Worm (Caenorhabditis elegans) whole organism, L2 larva: ENCODE data around the gene F13H10.9.

Source experiments
- C34F6.9 ChIP-seq: fragments of 150-350 bp; optimal IDR thresholded peaks from 2 replicates; lab custom pipeline; 2014; ENCODE audit warnings: missing biosample characterization, missing genetic modification characterization
- F13H6.1 ChIP-seq: sonication (generic microtip); optimal IDR thresholded peaks from 2 replicates; lab custom pipeline; 2016; ENCODE audit warnings: missing genetic modification characterization, missing compliant biosample characterization
- R02D3.7 ChIP-seq: fragments of 150-350 bp; optimal IDR thresholded peaks from 2 replicates; lab custom pipeline; 2014; ENCODE audit warnings: missing biosample characterization, missing genetic modification characterization
- Y55F3AM.14 ChIP-seq: fragments of 200-800 bp; sonication (Bioruptor generic); optimal IDR thresholded peaks from 2 replicates; lab custom pipeline; 2018; ENCODE audit warnings: mild to moderate bottlenecking, missing genetic modification characterization, missing compliant biosample characterization
- ZK546.5 ChIP-seq: sonication (generic microtip); optimal IDR thresholded peaks from 2 replicates; lab custom pipeline; 2017; ENCODE audit warnings: missing biosample characterization, missing genetic modification characterization
- alr-1 ChIP-seq: fragments of 150-350 bp; optimal IDR thresholded peaks from 2 replicates; lab custom pipeline; 2014; ENCODE audit warnings: missing biosample characterization, missing genetic modification characterization
- aly-2 ChIP-seq: fragments of 150-350 bp; optimal IDR thresholded peaks from 2 replicates; lab custom pipeline; 2014; ENCODE audit warnings: missing biosample characterization, missing genetic modification characterization
- ama-1 ChIP-seq: fragments of 150-350 bp; optimal IDR thresholded peaks from 2 replicates; lab custom pipeline; 2018; ENCODE audit warnings: inconsistent platforms
- blmp-1 ChIP-seq: sonication (generic microtip); optimal IDR thresholded peaks from 2 replicates; lab custom pipeline; 2017; ENCODE audit warnings: missing genetic modification characterization, mild to moderate bottlenecking, missing compliant biosample characterization, antibody characterized with exemption, moderate library complexity; ENCODE audit not compliant: insufficient read depth
- ceh-16 ChIP-seq: fragments of 150-350 bp; optimal IDR thresholded peaks from 2 replicates; lab custom pipeline; 2014; ENCODE audit warnings: missing biosample characterization, missing genetic modification characterization
- ceh-82 ChIP-seq: fragments of 150-350 bp; optimal IDR thresholded peaks from 2 replicates; lab custom pipeline; 2014; ENCODE audit warnings: missing biosample characterization, missing genetic modification characterization
- crh-2 ChIP-seq: sonication (generic microtip); optimal IDR thresholded peaks from 2 replicates; lab custom pipeline; 2017; ENCODE audit warnings: missing biosample characterization, missing genetic modification characterization
- dmd-4 ChIP-seq: sonication (generic microtip); optimal IDR thresholded peaks from 2 replicates; lab custom pipeline; 2017; ENCODE audit warnings: missing biosample characterization, missing genetic modification characterization
- egl-27 ChIP-seq: sonication (generic microtip); optimal IDR thresholded peaks from 3 replicates; lab custom pipeline; 2017; ENCODE audit warnings: missing biosample characterization, missing genetic modification reagents, missing genetic modification characterization
- elt-1 ChIP-seq: fragments of 150-350 bp; optimal IDR thresholded peaks from 2 replicates; lab custom pipeline; 2014; ENCODE audit warnings: missing biosample characterization, missing genetic modification characterization
- elt-3 ChIP-seq: sonication (generic microtip); optimal IDR thresholded peaks from 2 replicates; lab custom pipeline; 2017; ENCODE audit warnings: missing biosample characterization, missing genetic modification characterization
- fos-1 ChIP-seq: fragments of 150-350 bp; optimal IDR thresholded peaks from 2 replicates; lab custom pipeline; 2014; ENCODE audit warnings: missing biosample characterization, missing genetic modification characterization
- gmeb-1 ChIP-seq: fragments of 150-350 bp; optimal IDR thresholded peaks from 2 replicates; lab custom pipeline; 2014; ENCODE audit warnings: missing biosample characterization, missing genetic modification characterization
- lin-11 ChIP-seq: fragments of 150-350 bp; sonication (generic microtip); optimal IDR thresholded peaks from 2 replicates; lab custom pipeline; 2014; ENCODE audit warnings: missing biosample characterization, missing genetic modification characterization, inconsistent platforms, mixed read lengths
- lin-13 ChIP-seq: fragments of 150-350 bp; optimal IDR thresholded peaks from 2 replicates; lab custom pipeline; 2014; ENCODE audit warnings: missing biosample characterization, missing genetic modification reagents, missing genetic modification characterization
- lin-39 ChIP-seq: fragments of 150-350 bp; optimal IDR thresholded peaks from 2 replicates; lab custom pipeline; 2014; ENCODE audit warnings: missing biosample characterization, missing genetic modification reagents, missing genetic modification characterization
- lsy-2 ChIP-seq, 2 experiments: fragments of 150-350 bp in 1 of 2; sonication (generic microtip) in 1 of 2; optimal IDR thresholded peaks; 2 replicates each; lab custom pipeline; 2014 to 2017; ENCODE audit warnings: missing biosample characterization in 2 of 2, missing genetic modification characterization in 2 of 2
- mab-5 ChIP-seq: fragments of 150-350 bp; optimal IDR thresholded peaks from 2 replicates; lab custom pipeline; 2014; ENCODE audit warnings: missing biosample characterization, missing genetic modification characterization
- mbf-1 ChIP-seq: sonication (generic microtip); optimal IDR thresholded peaks from 2 replicates; lab custom pipeline; 2017; ENCODE audit warnings: missing biosample characterization, missing genetic modification characterization
- mdl-1 ChIP-seq, 2 experiments: fragments of 150-350 bp in 1 of 2; sonication (generic microtip) in 1 of 2; optimal IDR thresholded peaks; 2 replicates each; lab custom pipeline; 2017; ENCODE audit warnings: missing biosample characterization in 2 of 2, missing genetic modification characterization in 2 of 2
- nhr-10 ChIP-seq: sonication (generic microtip); optimal IDR thresholded peaks from 2 replicates; lab custom pipeline; 2017; ENCODE audit warnings: missing biosample characterization, missing genetic modification characterization
- nhr-11 ChIP-seq: fragments of 150-350 bp; optimal IDR thresholded peaks from 2 replicates; lab custom pipeline; 2014; ENCODE audit warnings: missing biosample characterization, missing genetic modification characterization
- nhr-12 ChIP-seq: fragments of 150-350 bp; optimal IDR thresholded peaks from 2 replicates; lab custom pipeline; 2014; ENCODE audit warnings: missing biosample characterization, missing genetic modification characterization
- nhr-129 ChIP-seq: fragments of 150-350 bp; optimal IDR thresholded peaks from 2 replicates; lab custom pipeline; 2014; ENCODE audit warnings: missing biosample characterization, missing genetic modification characterization
- nhr-21 ChIP-seq: fragments of 150-350 bp; optimal IDR thresholded peaks from 2 replicates; lab custom pipeline; 2014; ENCODE audit warnings: missing biosample characterization, missing genetic modification characterization
- nhr-23 ChIP-seq: fragments of 150-350 bp; optimal IDR thresholded peaks from 2 replicates; lab custom pipeline; 2014; ENCODE audit warnings: missing biosample characterization, missing genetic modification reagents, missing genetic modification characterization
- nhr-237 ChIP-seq: fragments of 150-350 bp; optimal IDR thresholded peaks from 2 replicates; lab custom pipeline; 2014; ENCODE audit warnings: missing biosample characterization, missing genetic modification characterization
- nhr-25 ChIP-seq: fragments of 150-350 bp; sonication (generic microtip); optimal IDR thresholded peaks from 3 replicates; lab custom pipeline; 2014; ENCODE audit warnings: missing biosample characterization, missing genetic modification characterization
- nhr-6 ChIP-seq: fragments of 150-350 bp; optimal IDR thresholded peaks from 2 replicates; lab custom pipeline; 2014; ENCODE audit warnings: missing biosample characterization, missing genetic modification characterization
- nhr-77 ChIP-seq: fragments of 150-350 bp; optimal IDR thresholded peaks from 2 replicates; lab custom pipeline; 2014; ENCODE audit warnings: missing biosample characterization, missing genetic modification characterization
- peb-1 ChIP-seq: fragments of 150-350 bp; optimal IDR thresholded peaks from 2 replicates; lab custom pipeline; 2014; ENCODE audit warnings: missing biosample characterization, missing genetic modification characterization
- sem-4 ChIP-seq: fragments of 150-350 bp; optimal IDR thresholded peaks from 2 replicates; lab custom pipeline; 2014; ENCODE audit warnings: missing biosample characterization, missing genetic modification reagents, missing genetic modification characterization
- skn-1 ChIP-seq: sonication (generic microtip); optimal IDR thresholded peaks from 2 replicates; lab custom pipeline; 2017; ENCODE audit warnings: missing biosample characterization, missing genetic modification characterization
- sma-3 ChIP-seq: sonication (generic microtip); optimal IDR thresholded peaks from 2 replicates; lab custom pipeline; 2016; ENCODE audit warnings: missing genetic modification reagents, missing genetic modification characterization, missing compliant biosample characterization
- sma-9 ChIP-seq, 2 experiments: fragments of 150-350 bp in 1 of 2; sonication (generic microtip) in 1 of 2; optimal IDR thresholded peaks; 2 replicates each; lab custom pipeline; 2014 to 2016; ENCODE audit warnings: missing genetic modification characterization in 2 of 2, mild to moderate bottlenecking in 1 of 2, missing biosample characterization in 1 of 2, missing compliant biosample characterization in 1 of 2, missing genetic modification reagents in 1 of 2, moderate library complexity in 1 of 2
- snpc-4 ChIP-seq: fragments of 150-350 bp; optimal IDR thresholded peaks from 2 replicates; lab custom pipeline; 2014; ENCODE audit warnings: missing biosample characterization, missing genetic modification characterization
- unc-39 ChIP-seq: fragments of 150-350 bp; optimal IDR thresholded peaks from 2 replicates; lab custom pipeline; 2014; ENCODE audit warnings: missing biosample characterization, missing genetic modification characterization
- unc-55 ChIP-seq: fragments of 150-350 bp; sonication (generic microtip); optimal IDR thresholded peaks from 3 replicates; lab custom pipeline; 2014; ENCODE audit warnings: missing biosample characterization, missing genetic modification reagents, missing genetic modification characterization
- unc-62 ChIP-seq: fragments of 150-350 bp; optimal IDR thresholded peaks from 2 replicates; lab custom pipeline; 2014; ENCODE audit warnings: missing biosample characterization, missing genetic modification reagents, missing genetic modification characterization
- zag-1 ChIP-seq: fragments of 150-350 bp; optimal IDR thresholded peaks from 2 replicates; lab custom pipeline; 2014; ENCODE audit warnings: missing biosample characterization, missing genetic modification characterization
- ztf-1 ChIP-seq: fragments of 200-800 bp; sonication (Bioruptor generic); conservative IDR thresholded peaks from 2 replicates; pipeline ENCODE4 v1.3.6; 2022; ENCODE audit warnings: missing genetic modification characterization, missing compliant biosample characterization
- ztf-11 ChIP-seq: sonication (generic microtip); optimal IDR thresholded peaks from 2 replicates; lab custom pipeline; 2017; ENCODE audit warnings: missing biosample characterization, missing genetic modification characterization
- ztf-4 ChIP-seq: fragments of 150-350 bp; optimal IDR thresholded peaks from 2 replicates; lab custom pipeline; 2014; ENCODE audit warnings: missing biosample characterization, missing genetic modification characterization

F13H10.9 gene

ce11 chrIV:11022303-11022702 lies 20.6 kb downstream of the F13H10.9 start, which contains the start of gene alh-3:
TSS of gene alh-3 (plus strand) at chrIV:11022603.
- TF ChIP-seq ztf-11 (tag; lab: Kevin White, UChicago) (no peak), lin-11 (no peak), crh-2 (no peak), unc-39 (tag; lab: Kevin White, UChicago) (no peak), elt-1 (tag; lab: Kevin White, UChicago) (no peak), unc-62 (GFP tag; lab: Kevin White, UChicago) (no peak), ztf-1 (GFP tag; lab: Robert Waterston, UW) (no peak), nhr-77 (tag; lab: Kevin White, UChicago) (no peak)

DNA sequence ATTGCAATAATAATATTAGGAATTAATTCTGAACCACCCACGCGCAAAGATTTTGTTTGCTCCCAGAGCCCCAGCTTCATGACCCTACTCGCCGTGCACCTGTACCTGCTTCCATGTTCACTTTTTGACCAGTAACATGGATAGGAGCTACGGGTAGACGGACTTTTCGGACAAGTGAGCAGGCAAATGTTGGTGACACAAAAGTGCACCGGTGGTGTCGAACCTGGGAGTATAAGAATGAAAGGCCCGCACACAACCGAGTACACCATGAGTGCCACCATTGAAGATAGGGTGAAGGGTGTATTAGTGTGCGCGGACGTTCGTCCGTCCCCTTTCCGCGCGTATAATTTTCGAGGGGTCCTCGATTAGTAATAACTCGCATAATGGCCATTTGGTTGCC lies 24.2 kb downstream of the F13H10.9 start:
- TF ChIP-seq Y55F3AM.14 (GFP tag; lab: Kevin White, UChicago), result peak; percentile 71
- TF ChIP-seq ztf-1 (GFP tag; lab: Robert Waterston, UW), result 0 out of 2 replicates have a peak, but pooled peaks have one; percentile 28
- peak; percentile 29 for TF ChIP-seq sma-9 (GFP tag; optimal IDR thresholded peaks at IDR 0.05; lab: Kevin White, UChicago)
- no peak for TF ChIP-seq sma-9 (tag; optimal IDR thresholded peaks at IDR 0.05; lab: Kevin White, UChicago)
- no peak for TF ChIP-seq ceh-16
- TF ChIP-seq R02D3.7 (tag; lab: Kevin White, UChicago), result no peak
- peak; percentile 34 for TF ChIP-seq zag-1 (tag; lab: Kevin White, UChicago)
- TF ChIP-seq, all 48 proteins: peak for 4

ce11 chrIV:11026648-11027047 lies 24.9 kb downstream of the F13H10.9 start:
- no peak for TF ChIP-seq nhr-11
- no peak for TF ChIP-seq ztf-11 (tag; lab: Kevin White, UChicago)
- no peak for TF ChIP-seq lin-13 (GFP tag; lab: Kevin White, UChicago)
- no peak for TF ChIP-seq ama-1 (lab: Kevin White, UChicago)
- TF ChIP-seq peb-1, result no peak
- TF ChIP-seq ztf-4, result peak; percentile 48
- TF ChIP-seq F13H6.1 (tag; lab: Kevin White, UChicago), result no peak
- TF ChIP-seq sma-9 (GFP tag; optimal IDR thresholded peaks at IDR 0.05; lab: Kevin White, UChicago), result peak; percentile 27
- TF ChIP-seq sma-9 (tag; optimal IDR thresholded peaks at IDR 0.05; lab: Kevin White, UChicago), result no peak
- no peak for TF ChIP-seq Y55F3AM.14 (GFP tag; lab: Kevin White, UChicago)
- no peak for TF ChIP-seq nhr-21 (tag; lab: Kevin White, UChicago)
- no peak for TF ChIP-seq skn-1 (tag; lab: Kevin White, UChicago)
- peak in 1 of 2 experiments; percentile 58 for TF ChIP-seq lsy-2 (tag; optimal IDR thresholded peaks at IDR 0.05; lab: Kevin White, UChicago)
- no peak for TF ChIP-seq lin-11
- no peak for TF ChIP-seq dmd-4 (tag; lab: Kevin White, UChicago)
- TF ChIP-seq lin-39 (tag; lab: Kevin White, UChicago), result no peak
- no peak for TF ChIP-seq alr-1 (tag; lab: Kevin White, UChicago)
- no peak for TF ChIP-seq nhr-77 (tag; lab: Kevin White, UChicago)
- TF ChIP-seq elt-1 (tag; lab: Kevin White, UChicago), result no peak
- TF ChIP-seq snpc-4, result no peak
- no peak for TF ChIP-seq mbf-1
- no peak for TF ChIP-seq nhr-237
- TF ChIP-seq sma-3, result no peak
- no peak for TF ChIP-seq zag-1 (tag; lab: Kevin White, UChicago)
- TF ChIP-seq C34F6.9 (tag; lab: Kevin White, UChicago), result peak; percentile 63
- no peak for TF ChIP-seq ZK546.5 (tag; lab: Kevin White, UChicago)
- TF ChIP-seq ceh-16, result no peak
- no peak for TF ChIP-seq nhr-10 (tag; lab: Kevin White, UChicago)
- no peak for TF ChIP-seq gmeb-1 (tag; lab: Kevin White, UChicago)
- no peak for TF ChIP-seq nhr-6
- TF ChIP-seq unc-39 (tag; lab: Kevin White, UChicago), result no peak
- no peak for TF ChIP-seq fos-1 (tag; lab: Kevin White, UChicago)
- TF ChIP-seq nhr-12 (tag; lab: Kevin White, UChicago), result no peak
- TF ChIP-seq R02D3.7 (tag; lab: Kevin White, UChicago), result no peak
- no peak for TF ChIP-seq mdl-1 (tag; optimal IDR thresholded peaks at IDR 0.05; lab: Kevin White, UChicago)
- no peak for TF ChIP-seq elt-3
- TF ChIP-seq nhr-129 (tag; lab: Kevin White, UChicago), result peak; percentile 46
- no peak for TF ChIP-seq egl-27 (tag; lab: Kevin White, UChicago)
- no peak for TF ChIP-seq unc-62 (GFP tag; lab: Kevin White, UChicago)
- TF ChIP-seq mab-5 (tag; lab: Kevin White, UChicago), result no peak
- TF ChIP-seq sem-4, result no peak
- peak; percentile 40 for TF ChIP-seq unc-55 (GFP tag; lab: Kevin White, UChicago)
- no peak for TF ChIP-seq blmp-1 (tag; lab: Kevin White, UChicago)
- no peak for TF ChIP-seq nhr-25 (tag; lab: Kevin White, UChicago)
- TF ChIP-seq aly-2 (tag; lab: Kevin White, UChicago), result no peak
- TF ChIP-seq nhr-23 (tag; lab: Kevin White, UChicago), result no peak
- no peak for TF ChIP-seq ztf-1 (GFP tag; lab: Robert Waterston, UW)
- TF ChIP-seq crh-2, result peak; percentile 22
- TF ChIP-seq ceh-82 (tag; lab: Kevin White, UChicago), result no peak
